Worm (Caenorhabditis elegans): ENCODE data around the gene F55H2.8.

The F55H2.8 gene

DNA sequence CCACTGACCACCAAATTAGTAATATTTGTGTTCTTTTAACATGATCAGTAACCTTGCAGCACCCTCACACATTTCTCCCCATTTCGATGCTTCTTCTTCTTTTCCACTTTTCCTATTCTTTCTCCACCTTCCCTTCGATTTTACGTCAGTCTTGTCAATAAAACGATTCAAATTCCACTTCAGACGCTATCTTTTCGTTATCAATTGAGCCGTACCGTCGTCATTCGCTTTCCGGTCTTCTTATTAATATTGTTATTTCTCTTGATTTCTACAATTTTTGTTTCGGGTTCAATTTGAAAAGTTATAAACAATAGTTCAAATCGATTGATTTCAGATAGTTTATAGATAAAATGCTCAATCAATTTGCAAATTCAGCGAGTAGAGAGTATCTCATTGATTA is 26.2 kb upstream of the F55H2.8 start:
- peak; percentile 6 for TF ChIP-seq elt-2 (tag; optimal IDR thresholded peaks at IDR 0.05)
- no peak for TF ChIP-seq ceh-19 (GFP tag; optimal IDR thresholded peaks at IDR 0.05)

DNA sequence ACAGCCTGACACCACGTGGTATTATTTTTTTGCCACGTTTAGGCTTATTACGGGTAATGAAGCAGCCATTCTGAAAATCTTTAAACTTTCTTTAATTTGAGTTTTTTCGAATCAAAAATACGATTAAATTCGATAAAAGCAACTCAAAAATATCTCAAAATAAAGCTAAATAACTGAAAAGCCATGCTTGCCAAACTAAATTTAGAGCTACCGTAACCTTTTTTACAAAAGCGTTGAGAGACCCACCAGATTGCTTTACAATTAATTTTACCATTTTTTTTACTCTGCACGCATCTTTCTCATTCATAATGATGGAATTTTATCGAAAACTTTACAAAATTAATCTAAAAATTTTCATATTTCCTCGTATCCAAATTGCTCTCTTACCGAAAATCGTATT is 25.6 kb upstream of the F55H2.8 start:
- no peak for TF ChIP-seq npax-4 (tag; optimal IDR thresholded peaks at IDR 0.05)
- TF ChIP-seq pha-2 (tag; optimal IDR thresholded peaks at IDR 0.05), result no peak
- TF ChIP-seq tbx-2 (tag; optimal IDR thresholded peaks at IDR 0.05), result no peak
- no peak for TF ChIP-seq ztf-16 (tag; optimal IDR thresholded peaks at IDR 0.05)
- no peak for TF ChIP-seq zip-5 (tag; optimal IDR thresholded peaks at IDR 0.05)
- no peak for TF ChIP-seq che-1 (tag; optimal IDR thresholded peaks at IDR 0.05)
- TF ChIP-seq elt-4 (tag; optimal IDR thresholded peaks at IDR 0.05), result no peak
- no peak for TF ChIP-seq ceh-22 (tag; optimal IDR thresholded peaks at IDR 0.05)
- TF ChIP-seq sox-2 (GFP tag; IDR thresholded peaks at IDR 0.05), result no peak
- no peak for TF ChIP-seq nfya-1 (tag; optimal IDR thresholded peaks at IDR 0.05)
- no peak for TF ChIP-seq odd-2 (tag; optimal IDR thresholded peaks at IDR 0.05)

- no peak for TF ChIP-seq sox-4 (tag; optimal IDR thresholded peaks at IDR 0.05)
- TF ChIP-seq T23F11.4 (GFP tag; optimal IDR thresholded peaks at IDR 0.05), result no peak
Observed at ce11 chrIII:9488431-9488830, 25.2 kb upstream of the F55H2.8 start, which contains the start of gene nlp-36. Gene nlp-36, plus strand, starts transcription at chrIII:9488731.

DNA sequence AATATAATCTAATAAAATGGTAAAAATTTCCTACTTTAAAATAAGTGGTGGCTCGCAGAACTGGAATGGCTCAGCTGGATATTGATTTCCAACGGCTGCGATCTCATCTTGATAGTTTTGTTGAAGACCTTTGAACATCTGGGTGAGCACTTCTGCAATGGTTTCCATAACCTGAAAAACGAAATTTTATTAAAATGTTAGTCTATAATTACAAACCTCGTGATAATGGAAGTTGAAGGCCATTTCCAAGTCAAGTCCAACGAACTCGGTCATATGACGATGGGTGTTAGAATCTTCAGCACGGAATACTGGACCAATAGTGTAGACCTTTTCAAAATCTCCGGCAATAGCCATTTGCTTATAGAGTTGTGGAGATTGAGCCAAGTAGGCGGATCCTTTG is 23.9 kb upstream of the F55H2.8 start:
- TF ChIP-seq che-1 (tag; optimal IDR thresholded peaks at IDR 0.05), result no peak
- TF ChIP-seq K09A11.1 (tag; optimal IDR thresholded peaks at IDR 0.05; ENCODE audit: insufficient read depth), result no peak
- no peak for TF ChIP-seq sdc-2 (tag; optimal IDR thresholded peaks at IDR 0.05)
- no peak for TF ChIP-seq lim-6 (tag; optimal IDR thresholded peaks at IDR 0.05)
- no peak for TF ChIP-seq tbx-2 (tag; optimal IDR thresholded peaks at IDR 0.05)
- TF ChIP-seq rnt-1 (tag; optimal IDR thresholded peaks at IDR 0.05), result no peak
- no peak for TF ChIP-seq nfya-1 (tag; optimal IDR thresholded peaks at IDR 0.05)
- no peak for TF ChIP-seq ceh-14 (tag; optimal IDR thresholded peaks at IDR 0.05)
- no peak for TF ChIP-seq unc-55 (GFP tag; optimal IDR thresholded peaks at IDR 0.05)
- TF ChIP-seq zip-5 (tag; optimal IDR thresholded peaks at IDR 0.05), result no peak
- no peak for TF ChIP-seq ahr-1 (tag; optimal IDR thresholded peaks at IDR 0.05)
- TF ChIP-seq odd-2 (tag; optimal IDR thresholded peaks at IDR 0.05), result no peak
- TF ChIP-seq ceh-18 (tag; optimal IDR thresholded peaks at IDR 0.05), result no peak
- no peak for TF ChIP-seq hlh-30 (tag; optimal IDR thresholded peaks at IDR 0.05; ENCODE audit: insufficient read depth)
- TF ChIP-seq hlh-6 (tag; optimal IDR thresholded peaks at IDR 0.05), result no peak
- no peak for TF ChIP-seq hlh-15 (tag; optimal IDR thresholded peaks at IDR 0.05)
- no peak for TF ChIP-seq mec-3 (tag; optimal IDR thresholded peaks at IDR 0.05; ENCODE audit: borderline replicate concordance)
- no peak for TF ChIP-seq ceh-34 (tag; optimal IDR thresholded peaks at IDR 0.05)
- TF ChIP-seq tbx-7 (tag; optimal IDR thresholded peaks at IDR 0.05), result no peak

DNA sequence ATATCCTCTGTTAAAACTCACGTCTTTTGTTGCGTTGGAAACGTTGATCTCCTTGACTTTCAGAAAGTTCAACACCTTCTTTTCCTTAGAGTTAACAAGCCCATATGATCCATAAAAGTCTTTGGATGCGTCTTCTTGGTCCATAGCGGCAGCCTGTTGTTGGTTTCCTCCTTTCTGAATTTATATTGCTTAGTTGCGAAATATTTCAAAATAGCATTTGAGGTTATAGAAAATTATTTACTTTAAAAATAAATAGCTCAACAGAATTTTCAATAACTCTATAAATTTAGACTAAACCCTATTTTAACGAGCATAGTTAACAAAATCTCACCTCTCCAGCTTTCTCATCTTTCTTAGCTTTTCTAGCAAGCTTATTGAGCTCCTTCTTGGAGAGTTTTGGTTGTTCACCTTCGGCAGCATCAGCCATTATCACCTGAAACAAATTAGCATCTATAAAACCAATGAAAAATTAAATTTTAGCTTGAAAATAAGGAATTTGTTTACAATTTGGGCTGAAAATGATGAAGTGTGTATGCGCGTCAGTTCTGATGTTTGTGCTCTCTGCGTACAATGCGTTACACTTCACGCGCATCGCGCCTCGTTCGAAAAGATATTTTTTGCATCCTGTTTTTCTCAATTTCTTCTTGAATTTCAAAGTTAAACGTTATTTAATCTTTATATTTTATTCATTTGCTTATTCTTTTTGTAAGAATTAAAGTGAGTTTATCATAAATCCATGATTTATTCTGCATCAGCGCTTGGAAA is 22.7 kb upstream of the F55H2.8 start, which contains the start of the genes dars-1 and ctr-9:
dars-1 (minus strand) TSS at position 433 of the 765 bp plus-strand sequence.
ctr-9 (plus strand) TSS at position 614 of the 765 bp plus-strand sequence.
- TF ChIP-seq gmeb-2 (tag; optimal IDR thresholded peaks at IDR 0.05), result no peak
- TF ChIP-seq pag-3 (tag; optimal IDR thresholded peaks at IDR 0.05; ENCODE audit: borderline replicate concordance), result no peak
- TF ChIP-seq sdc-2 (tag; optimal IDR thresholded peaks at IDR 0.05), result no peak
- TF ChIP-seq ceh-48 (tag; optimal IDR thresholded peaks at IDR 0.05), result no peak
- no peak for TF ChIP-seq ref-2 (tag; optimal IDR thresholded peaks at IDR 0.05)
- no peak for TF ChIP-seq rnt-1 (tag; optimal IDR thresholded peaks at IDR 0.05)
- no peak for TF ChIP-seq hlh-15 (tag; optimal IDR thresholded peaks at IDR 0.05)
- no peak for TF ChIP-seq zip-5 (tag; optimal IDR thresholded peaks at IDR 0.05)
- TF ChIP-seq dmd-4 (tag; optimal IDR thresholded peaks at IDR 0.05; ENCODE audit: borderline replicate concordance), result no peak
- TF ChIP-seq C38D4.7 (GFP tag; optimal IDR thresholded peaks at IDR 0.05), result no peak
- no peak for TF ChIP-seq ceh-2 (tag; optimal IDR thresholded peaks at IDR 0.05)
- no peak for TF ChIP-seq tbx-2 (tag; optimal IDR thresholded peaks at IDR 0.05)
- no peak for TF ChIP-seq K02D7.2 (tag; optimal IDR thresholded peaks at IDR 0.05)
- no peak for TF ChIP-seq fkh-6 (tag; optimal IDR thresholded peaks at IDR 0.05)
- TF ChIP-seq ceh-31 (tag; optimal IDR thresholded peaks at IDR 0.05), result no peak

All from whole organism, late embryonic.